Worm (Caenorhabditis elegans) whole organism, young adult: ENCODE measurements around the gene Y37A1A.3.

Experiments used
- B0261.1 ChIP-seq: sonication (generic microtip); optimal IDR thresholded peaks from 2 replicates; lab custom pipeline; 2016; ENCODE audit warnings: mild to moderate bottlenecking, missing genetic modification characterization, moderate library complexity, missing compliant biosample characterization
- C17E4.6 ChIP-seq: fragments of 200-800 bp; sonication (Bioruptor generic); IDR thresholded peaks from 2 replicates; pipeline ENCODE4 v1.3.6; 2022; ENCODE audit warnings: missing genetic modification reagents, missing genetic modification characterization, missing compliant biosample characterization
- D2030.7 ChIP-seq: fragments of 200-800 bp; sonication (Bioruptor generic); IDR thresholded peaks from 2 replicates; pipeline ENCODE4 v1.3.6; 2022; ENCODE audit warnings: missing genetic modification reagents, missing genetic modification characterization, missing compliant biosample characterization
- F22D6.2 ChIP-seq: sonication (generic microtip); optimal IDR thresholded peaks from 2 replicates; lab custom pipeline; 2016; ENCODE audit warnings: mild to moderate bottlenecking, missing genetic modification characterization, missing compliant biosample characterization
- F33H1.4 ChIP-seq: fragments of 200-800 bp; sonication (Bioruptor generic); IDR thresholded peaks from 2 replicates; pipeline ENCODE4 v1.3.6; 2022; ENCODE audit warnings: missing genetic modification reagents, missing genetic modification characterization, missing compliant biosample characterization
- attf-6 ChIP-seq: fragments of 200-800 bp; sonication (Bioruptor generic); IDR thresholded peaks from 2 replicates; pipeline ENCODE4 v1.3.6; 2022; ENCODE audit warnings: missing genetic modification reagents, missing genetic modification characterization, missing compliant biosample characterization
- ceh-100 ChIP-seq: fragments of 200-800 bp; sonication (Bioruptor generic); IDR thresholded peaks from 2 replicates; pipeline ENCODE4 v1.3.6; 2022; ENCODE audit warnings: missing genetic modification reagents, missing genetic modification characterization, missing compliant biosample characterization
- ceh-58 ChIP-seq: fragments of 200-800 bp; sonication (Bioruptor generic); IDR thresholded peaks from 2 replicates; pipeline ENCODE4 v1.3.6; 2022; ENCODE audit warnings: missing genetic modification characterization, missing compliant biosample characterization
- dox-1 ChIP-seq: fragments of 200-800 bp; sonication (Bioruptor generic); IDR thresholded peaks from 2 replicates; pipeline ENCODE4 v1.3.6; 2022; ENCODE audit warnings: missing genetic modification reagents, missing genetic modification characterization, missing compliant biosample characterization
- egrh-3 ChIP-seq: fragments of 200-800 bp; sonication (Bioruptor generic); IDR thresholded peaks from 2 replicates; pipeline ENCODE4 v1.3.6; 2022; ENCODE audit warnings: missing genetic modification reagents, missing genetic modification characterization, missing compliant biosample characterization
- ekl-4 ChIP-seq: fragments of 200-800 bp; sonication (Bioruptor generic); IDR thresholded peaks from 2 replicates; pipeline ENCODE4 v1.3.6; 2022; ENCODE audit warnings: missing genetic modification reagents, missing genetic modification characterization, missing compliant biosample characterization
- hmg-1.2 ChIP-seq: fragments of 200-800 bp; sonication (Bioruptor generic); IDR thresholded peaks from 2 replicates; pipeline ENCODE4 v1.3.6; 2022; ENCODE audit warnings: missing genetic modification reagents, missing genetic modification characterization, missing compliant biosample characterization
- hsf-1 ChIP-seq: fragments of 200-800 bp; sonication (Bioruptor generic); IDR thresholded peaks from 2 replicates; pipeline ENCODE4 v1.3.6; 2022; ENCODE audit warnings: missing genetic modification reagents, missing genetic modification characterization, missing compliant biosample characterization
- lin-40 ChIP-seq: sonication (generic microtip); optimal IDR thresholded peaks from 2 replicates; lab custom pipeline; 2016; ENCODE audit warnings: missing genetic modification characterization, mild to moderate bottlenecking, missing compliant biosample characterization, missing genotype, missing genetic modification reagents
- lsl-1 ChIP-seq: fragments of 200-800 bp; sonication (Bioruptor generic); optimal IDR thresholded peaks from 2 replicates; lab custom pipeline; 2018; ENCODE audit warnings: mild to moderate bottlenecking, missing genetic modification characterization, moderate library complexity, missing compliant biosample characterization
- madf-6 ChIP-seq: fragments of 200-800 bp; sonication (Bioruptor generic); IDR thresholded peaks from 2 replicates; pipeline ENCODE4 v1.3.6; 2022; ENCODE audit warnings: missing genetic modification reagents, missing genetic modification characterization, missing compliant biosample characterization
- madf-8 ChIP-seq: fragments of 200-800 bp; sonication (Bioruptor generic); conservative IDR thresholded peaks from 2 replicates; pipeline ENCODE4 v1.3.6; 2022; ENCODE audit warnings: missing genetic modification reagents, missing genetic modification characterization, missing compliant biosample characterization
- mcd-1 ChIP-seq: fragments of 200-800 bp; sonication (Bioruptor generic); IDR thresholded peaks from 2 replicates; pipeline ENCODE4 v1.3.6; 2022; ENCODE audit warnings: missing genetic modification reagents, missing genetic modification characterization, missing compliant biosample characterization
- pbrm-1 ChIP-seq: fragments of 200-800 bp; sonication (Bioruptor generic); IDR thresholded peaks from 2 replicates; pipeline ENCODE4 v1.3.6; 2022; ENCODE audit warnings: missing genetic modification reagents, missing genetic modification characterization, missing compliant biosample characterization
- repo-1 ChIP-seq: sonication (generic microtip); optimal IDR thresholded peaks from 2 replicates; lab custom pipeline; 2017; ENCODE audit warnings: mild to moderate bottlenecking, missing genetic modification characterization, missing compliant biosample characterization
- rpc-1 ChIP-seq, 2 experiments: fragments of 150-350 bp in 1 of 2; sonication (generic microtip) in 1 of 2; optimal IDR thresholded peaks; 2 replicates each; lab custom pipeline; 2014 to 2018; ENCODE audit warnings: missing biosample characterization in 1 of 2, missing genetic modification characterization in 1 of 2, missing genetic modification reagents in 1 of 2, missing genotype in 1 of 2
- sdz-38 ChIP-seq: sonication (generic microtip); optimal IDR thresholded peaks from 2 replicates; lab custom pipeline; 2016; ENCODE audit warnings: missing genotype, missing genetic modification characterization, missing compliant biosample characterization
- sea-2 ChIP-seq: fragments of 200-800 bp; sonication (Bioruptor generic); IDR thresholded peaks from 2 replicates; pipeline ENCODE4 v1.3.6; 2022; ENCODE audit warnings: missing genetic modification characterization, missing compliant biosample characterization
- snpc-1.1 ChIP-seq: sonication (generic microtip); optimal IDR thresholded peaks from 2 replicates; lab custom pipeline; 2017; ENCODE audit warnings: missing genetic modification characterization, mild to moderate bottlenecking, missing compliant biosample characterization, antibody characterized with exemption, moderate library complexity, missing genotype, missing genetic modification reagents; ENCODE audit not compliant: insufficient read depth
- snpc-3.4 ChIP-seq: sonication (generic microtip); optimal IDR thresholded peaks from 2 replicates; lab custom pipeline; 2017; ENCODE audit warnings: missing genetic modification characterization, mild to moderate bottlenecking, missing compliant biosample characterization, antibody characterized with exemption, moderate library complexity, missing genotype, missing genetic modification reagents
- snpc-4 ChIP-seq, 5 experiments: fragments of 150-350 bp in 1 of 5; sonication (generic microtip) in 4 of 5; optimal IDR thresholded peaks; 2 replicates each; lab custom pipeline; 2014 to 2018; ENCODE audit warnings: missing genetic modification characterization in 5 of 5, missing biosample characterization in 3 of 5, antibody characterized with exemption in 2 of 5, mild to moderate bottlenecking in 2 of 5, missing compliant biosample characterization in 2 of 5, missing genotype in 2 of 5, moderate library complexity in 2 of 5, missing genetic modification reagents in 1 of 5
- sptf-2 ChIP-seq: fragments of 200-800 bp; sonication (Bioruptor generic); optimal IDR thresholded peaks from 2 replicates; lab custom pipeline; 2018; ENCODE audit warnings: mild to moderate bottlenecking, missing genetic modification characterization, missing compliant biosample characterization
- tbp1 ChIP-seq: fragments of 200-800 bp; sonication (Bioruptor generic); optimal IDR thresholded peaks from 2 replicates; lab custom pipeline; 2018; ENCODE audit warnings: mild to moderate bottlenecking, missing genetic modification characterization, missing compliant biosample characterization
- unc-130 ChIP-seq: sonication (generic microtip); optimal IDR thresholded peaks from 2 replicates; lab custom pipeline; 2016; ENCODE audit warnings: missing genetic modification reagents, missing genetic modification characterization, missing compliant biosample characterization
- unc-62 ChIP-seq: fragments of 150-350 bp; optimal IDR thresholded peaks from 2 replicates; lab custom pipeline; 2014; ENCODE audit warnings: missing biosample characterization, missing genetic modification reagents, missing genetic modification characterization
- zim-3 ChIP-seq: sonication (generic microtip); optimal IDR thresholded peaks from 2 replicates; lab custom pipeline; 2017; ENCODE audit warnings: mild to moderate bottlenecking, missing genetic modification characterization, moderate library complexity, missing compliant biosample characterization
- ztf-26 ChIP-seq: sonication (generic microtip); optimal IDR thresholded peaks from 2 replicates; lab custom pipeline; 2017; ENCODE audit warnings: missing genetic modification characterization, missing compliant biosample characterization

Gene Y37A1A.3

ce11 chrIV:13860459-13860858, 42.2 kb downstream of the Y37A1A.3 start:
- TF ChIP-seq ceh-100 (GFP tag; lab: Robert Waterston, UW) (no peak), repo-1 (tag; lab: Kevin White, UChicago) (no peak), sea-2 (GFP tag; lab: Robert Waterston, UW) (no peak), rpc-1 (optimal IDR thresholded peaks at IDR 0.05; lab: Kevin White, UChicago) (no peak), rpc-1 (tag; optimal IDR thresholded peaks at IDR 0.05; lab: Kevin White, UChicago) (no peak), zim-3 (tag; lab: Kevin White, UChicago) (no peak), snpc-3.4 (tag; lab: Kevin White, UChicago) (no peak), ekl-4 (no peak), B0261.1 (tag; lab: Kevin White, UChicago) (no peak), madf-8 (GFP tag; lab: Robert Waterston, UW) (no peak), ceh-58 (GFP tag; lab: Robert Waterston, UW) (no peak), lin-40 (no peak), sdz-38 (tag; lab: Kevin White, UChicago) (no peak), C17E4.6 (GFP tag; lab: Robert Waterston, UW) (no peak), ztf-26 (tag; lab: Kevin White, UChicago) (no peak), F22D6.2 (no peak), unc-62 (GFP tag; lab: Kevin White, UChicago) (no peak), unc-130 (GFP tag; lab: Kevin White, UChicago) (no peak), sptf-2 (GFP tag; lab: Kevin White, UChicago) (no peak)

DNA sequence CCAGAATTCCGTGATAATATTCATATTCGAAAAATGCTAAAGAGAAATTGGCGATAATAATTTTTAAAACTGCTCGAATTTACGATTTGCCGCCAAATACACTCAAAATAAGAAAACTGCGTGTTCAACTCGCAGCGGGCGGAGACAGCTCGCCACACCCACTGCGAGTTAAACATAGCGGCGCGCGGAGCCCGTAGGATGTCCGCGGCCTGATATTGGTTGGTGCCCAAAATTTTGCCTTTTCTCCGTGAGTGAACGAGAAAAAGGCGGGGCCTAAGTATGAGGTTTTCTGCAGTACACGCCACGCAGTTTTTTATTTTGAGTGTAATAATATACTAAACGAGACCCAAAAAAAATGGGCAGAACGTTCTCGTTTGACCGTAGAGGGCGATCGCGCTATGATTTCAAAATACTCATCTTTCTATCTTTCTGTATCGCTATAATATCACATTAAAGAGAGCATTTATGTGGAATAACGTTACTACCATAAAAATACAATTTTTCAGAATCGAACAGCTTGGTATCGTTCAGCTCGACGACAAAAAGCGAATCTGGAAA, 47.2 kb downstream of the Y37A1A.3 start:
- 0 out of 2 replicates have a peak, but pooled peaks have one; percentile 33 for TF ChIP-seq hsf-1 (GFP tag; lab: Robert Waterston, UW)
- peak; percentile 65 for TF ChIP-seq tbp1
- TF ChIP-seq madf-6 (GFP tag; lab: Robert Waterston, UW): peak; percentile 48; the same call in 1 of the 2 replicates
- TF ChIP-seq pbrm-1 (GFP tag; lab: Robert Waterston, UW): peak; percentile 63; the same call in 1 of the 2 replicates
- TF ChIP-seq snpc-4 (GFP tag; optimal IDR thresholded peaks at IDR 0.05; lab: Kevin White, UChicago): peak; percentile 84
- peak; percentile 86 to 95 (median 88) for TF ChIP-seq snpc-4 (tag; optimal IDR thresholded peaks at IDR 0.05; lab: Kevin White, UChicago)
- peak; percentile 99 for TF ChIP-seq attf-6
- peak; percentile 75 for TF ChIP-seq D2030.7
- TF ChIP-seq F33H1.4 (GFP tag; lab: Robert Waterston, UW): peak; percentile 29; the same call in 1 of the 2 replicates
- TF ChIP-seq egrh-3: 0 out of 2 replicates have a peak, but pooled peaks have one; percentile 23
- TF ChIP-seq dox-1: peak; percentile 84
- TF ChIP-seq C17E4.6 (GFP tag; lab: Robert Waterston, UW): 0 out of 2 replicates have a peak, but pooled peaks have one; percentile 33
- TF ChIP-seq lsl-1 (GFP tag; lab: Kevin White, UChicago): peak; percentile 11
- TF ChIP-seq mcd-1 (GFP tag; lab: Robert Waterston, UW): peak; percentile 42; the same call in 1 of the 2 replicates
- peak; percentile 53 for TF ChIP-seq snpc-1.1 (tag; lab: Kevin White, UChicago)
- TF ChIP-seq hmg-1.2 (GFP tag; lab: Robert Waterston, UW): peak; percentile 91
